Worm (Caenorhabditis elegans) whole organism, mixed stage, embryonic: ENCODE results near the gene hdl-1.

Source experiments
- bed-3 ChIP-seq: fragments of 200-800 bp; sonication (Bioruptor generic); optimal IDR thresholded peaks from 3 replicates; lab custom pipeline; 2018; ENCODE audit warnings: mild to moderate bottlenecking, missing genetic modification characterization, moderate library complexity, missing compliant biosample characterization
- ceh-43 ChIP-seq: fragments of 200-800 bp; sonication (Bioruptor generic); optimal IDR thresholded peaks from 2 replicates; lab custom pipeline; 2018; ENCODE audit warnings: mild to moderate bottlenecking, missing genetic modification characterization, moderate library complexity, missing compliant biosample characterization
- lin-13 ChIP-seq: fragments of 150-350 bp; optimal IDR thresholded peaks from 2 replicates; lab custom pipeline; 2014; ENCODE audit warnings: missing biosample characterization, missing genetic modification characterization
- mep-1 ChIP-seq: fragments of 150-350 bp; optimal IDR thresholded peaks from 2 replicates; lab custom pipeline; 2017; ENCODE audit warnings: missing biosample characterization, missing genetic modification reagents, missing genetic modification characterization, inconsistent platforms
- nhr-12 ChIP-seq: fragments of 150-350 bp; optimal IDR thresholded peaks from 2 replicates; lab custom pipeline; 2014; ENCODE audit warnings: missing biosample characterization, missing genetic modification characterization
- nhr-28 ChIP-seq: fragments of 150-350 bp; optimal IDR thresholded peaks from 2 replicates; lab custom pipeline; 2014; ENCODE audit warnings: missing biosample characterization, missing genetic modification characterization
- nhr-76 ChIP-seq: sonication (generic microtip); optimal IDR thresholded peaks from 2 replicates; lab custom pipeline; 2017; ENCODE audit warnings: missing biosample characterization, missing genetic modification characterization
- sem-2 ChIP-seq: fragments of 200-800 bp; sonication (Bioruptor generic); optimal IDR thresholded peaks from 2 replicates; lab custom pipeline; 2018; ENCODE audit warnings: mild to moderate bottlenecking, missing genetic modification characterization, missing compliant biosample characterization
- snpc-4 ChIP-seq: fragments of 150-350 bp; optimal IDR thresholded peaks from 2 replicates; lab custom pipeline; 2014; ENCODE audit warnings: missing biosample characterization, missing genetic modification characterization
- unc-62 ChIP-seq: fragments of 150-350 bp; optimal IDR thresholded peaks from 2 replicates; lab custom pipeline; 2014; ENCODE audit warnings: missing biosample characterization, missing genetic modification reagents, missing genetic modification characterization
- ztf-11 ChIP-seq: fragments of 150-350 bp; optimal IDR thresholded peaks from 2 replicates; lab custom pipeline; 2014; ENCODE audit warnings: missing biosample characterization, missing genetic modification characterization

DNA sequence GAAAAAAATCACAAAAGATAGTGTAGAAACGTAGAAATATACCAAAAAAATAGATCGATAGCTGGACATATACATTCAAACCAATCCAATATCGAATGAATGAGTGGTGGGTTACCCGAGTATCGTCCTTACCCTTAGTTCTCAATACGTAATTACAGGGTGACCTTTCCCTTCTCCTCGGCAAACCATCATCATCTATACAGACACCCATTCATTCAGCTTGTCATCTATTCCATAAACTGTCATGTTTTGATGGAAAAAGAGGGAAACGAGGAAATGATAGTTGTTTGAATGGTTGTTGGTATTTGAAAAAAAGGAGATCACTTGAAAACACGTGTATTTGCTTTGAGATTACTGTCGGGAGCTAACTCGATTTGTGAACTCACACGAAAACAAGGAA lies 25.5 kb downstream of the hdl-1 start:
- TF ChIP-seq nhr-12 (tag; lab: Kevin White, UChicago) (no peak), nhr-28 (tag; lab: Kevin White, UChicago) (no peak), ztf-11 (no peak), snpc-4 (tag; lab: Kevin White, UChicago) (no peak), ceh-43 (GFP tag; lab: Kevin White, UChicago) (no peak), lin-13 (tag; lab: Kevin White, UChicago) (no peak), nhr-76 (tag; lab: Kevin White, UChicago) (no peak), unc-62 (GFP tag; lab: Kevin White, UChicago) (no peak), bed-3 (no peak), mep-1 (tag; lab: Kevin White, UChicago) (no peak), sem-2 (GFP tag; lab: Kevin White, UChicago) (no peak)
